Worm (Caenorhabditis elegans): ENCODE data around the gene K02E10.7.

ce11 chrX:2461742-2462141 is 46.6 kb downstream of the K02E10.7 start:
- TF ChIP-seq tab-1 (GFP tag; IDR thresholded peaks at IDR 0.05) (no peak), T22C8.4 (GFP tag; IDR thresholded peaks at IDR 0.05) (no peak), med-1 (GFP tag; optimal IDR thresholded peaks at IDR 0.05; ENCODE audit: insufficient read depth) (no peak), ztf-29 (GFP tag; IDR thresholded peaks at IDR 0.05) (no peak), ztf-23 (GFP tag; IDR thresholded peaks at IDR 0.05) (no peak), flt-1 (GFP tag; IDR thresholded peaks at IDR 0.05) (no peak), cog-1 (tag; optimal IDR thresholded peaks at IDR 0.05) (no peak)

All from whole organism, midembryonic.